Fruit fly (Drosophila melanogaster): ENCODE results near the gene CG13088.

DNA sequence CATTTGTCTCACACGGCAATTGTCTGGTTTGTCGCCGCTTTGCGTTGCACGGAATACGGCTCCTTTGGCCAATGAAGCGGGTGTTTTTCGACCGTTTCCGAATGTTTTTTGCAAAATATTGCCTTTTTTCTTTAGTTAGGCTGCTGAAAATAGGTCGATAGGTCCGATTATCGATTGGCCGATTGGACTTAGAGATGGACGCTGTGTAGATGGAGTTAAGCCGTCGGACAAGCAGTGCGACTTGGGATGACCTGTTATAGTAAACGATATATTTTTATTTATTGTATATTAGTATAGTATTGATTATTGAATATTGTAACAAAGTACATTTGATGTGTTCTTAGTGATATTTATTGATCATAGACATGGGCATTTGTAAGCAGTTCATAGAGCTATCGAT lies 39.5 kb downstream of the CG13088 start, which contains the start of the genes lmgA and lmgB:
- TF ChIP-seq CG8478 (optimal IDR thresholded peaks at IDR 0.05) (no peak), CTCF (optimal IDR thresholded peaks at IDR 0.05) (no peak)
